Fruit fly (Drosophila melanogaster) whole organism, embryonic: ENCODE results near the gene Obp19c.
A peak's percentile ranks its signal among the peaks of the same experiment; 100 is the strongest.

Experiments
- Atf-2 ChIP-seq: fragments of 200-800 bp; sonication (Bioruptor generic); optimal IDR thresholded peaks from 2 replicates; lab custom pipeline; 2016; ENCODE audit warnings: missing biosample characterization, missing genetic modification characterization
- BEAF-32 ChIP-seq: fragments of 200-800 bp; sonication (Bioruptor generic); optimal IDR thresholded peaks from 3 replicates; lab custom pipeline; 2017; ENCODE audit warnings: missing biosample characterization, missing genetic modification characterization, mild to moderate bottlenecking, moderate library complexity, missing genetic modification reagents
- CG10431 ChIP-seq: fragments of 200-800 bp; sonication (Bioruptor generic); optimal IDR thresholded peaks from 3 replicates; lab custom pipeline; 2018; ENCODE audit warnings: missing biosample characterization, mild to moderate bottlenecking, missing genetic modification characterization
- CG11560 ChIP-seq: fragments of 200-800 bp; sonication (Bioruptor generic); IDR thresholded peaks from 3 replicates; pipeline ENCODE4 v1.3.6; 2022; ENCODE audit warnings: missing biosample characterization, missing genetic modification characterization
- CG11696 ChIP-seq: fragments of 200-800 bp; sonication (Bioruptor generic); IDR thresholded peaks from 2 replicates; pipeline ENCODE4 v1.3.6; 2022; ENCODE audit warnings: missing biosample characterization, missing genetic modification characterization
- CG11723 ChIP-seq: fragments of 200-800 bp; sonication (Bioruptor generic); optimal IDR thresholded peaks from 2 replicates; lab custom pipeline; 2017; ENCODE audit warnings: missing biosample characterization, mild to moderate bottlenecking, missing genetic modification characterization
- CG13287 ChIP-seq: fragments of 200-800 bp; sonication (Bioruptor generic); IDR thresholded peaks from 2 replicates; pipeline ENCODE4 v1.3.6; 2022; ENCODE audit warnings: missing biosample characterization, missing genetic modification characterization; ENCODE audit not compliant: partially characterized antibody
- CG15011 ChIP-seq: fragments of 200-800 bp; sonication (Bioruptor generic); optimal IDR thresholded peaks from 3 replicates; lab custom pipeline; 2018; ENCODE audit warnings: missing biosample characterization, mild to moderate bottlenecking, missing genetic modification characterization
- CG1792 ChIP-seq: fragments of 200-800 bp; sonication (Bioruptor generic); optimal IDR thresholded peaks from 2 replicates; lab custom pipeline; 2016; ENCODE audit warnings: missing biosample characterization, missing genetic modification characterization
- CG3065 ChIP-seq: fragments of 200-800 bp; sonication (Bioruptor generic); optimal IDR thresholded peaks from 2 replicates; lab custom pipeline; 2016; ENCODE audit warnings: missing biosample characterization, missing genetic modification characterization
- CG3847 ChIP-seq: fragments of 200-800 bp; sonication (Bioruptor generic); IDR thresholded peaks from 2 replicates; pipeline ENCODE4 v1.3.6; 2022; ENCODE audit warnings: missing biosample characterization, missing genetic modification characterization
- CG3995 ChIP-seq: fragments of 200-800 bp; sonication (Bioruptor generic); optimal IDR thresholded peaks from 3 replicates; lab custom pipeline; 2016; ENCODE audit warnings: missing biosample characterization, missing genetic modification characterization
- CG6791 ChIP-seq: fragments of 200-800 bp; sonication (Bioruptor generic); IDR thresholded peaks from 3 replicates; pipeline ENCODE4 v1.3.6; 2022; ENCODE audit warnings: missing biosample characterization, missing genetic modification characterization; ENCODE audit not compliant: partially characterized antibody
- CG8924 ChIP-seq: fragments of 200-800 bp; optimal IDR thresholded peaks from 3 replicates; lab custom pipeline; 2019; ENCODE audit warnings: missing biosample characterization, mild to moderate bottlenecking, missing genetic modification characterization, moderate library complexity
- CG9932 ChIP-seq: fragments of 200-800 bp; sonication (Bioruptor generic); IDR thresholded peaks from 2 replicates; pipeline ENCODE4 v1.3.6; 2022; ENCODE audit warnings: missing biosample characterization, missing genetic modification characterization
- CHES-1-like ChIP-seq: fragments of 200-800 bp; sonication (Bioruptor generic); optimal IDR thresholded peaks from 2 replicates; lab custom pipeline; 2016; ENCODE audit warnings: missing biosample characterization, missing genetic modification characterization
- Doc3 ChIP-seq: fragments of 200-800 bp; sonication (Bioruptor generic); IDR thresholded peaks from 3 replicates; pipeline ENCODE4 v1.3.6; 2022; ENCODE audit warnings: missing biosample characterization, missing genetic modification characterization; ENCODE audit not compliant: partially characterized antibody
- E2f2 ChIP-seq: fragments of 200-800 bp; sonication (Bioruptor generic); IDR thresholded peaks from 2 replicates; pipeline ENCODE4 v1.3.6; 2022; ENCODE audit warnings: missing biosample characterization, missing genetic modification characterization
- Fer2 ChIP-seq: fragments of 200-800 bp; sonication (Bioruptor generic); optimal IDR thresholded peaks from 2 replicates; lab custom pipeline; 2018; ENCODE audit warnings: missing biosample characterization, mild to moderate bottlenecking, missing genetic modification characterization, moderate library complexity
- Lpt ChIP-seq: fragments of >200 bp; optimal IDR thresholded peaks from 2 replicates; lab custom pipeline; 2018; ENCODE audit warnings: missing biosample characterization, missing genetic modification characterization
- MBD-R2 ChIP-seq: fragments of 200-800 bp; sonication (Bioruptor generic); IDR thresholded peaks from 2 replicates; pipeline ENCODE4 v1.3.6; 2022; ENCODE audit warnings: missing biosample characterization, missing genetic modification characterization
- Meics ChIP-seq: fragments of 200-800 bp; sonication (Bioruptor generic); optimal IDR thresholded peaks from 2 replicates; lab custom pipeline; 2017; ENCODE audit warnings: missing biosample characterization, mild to moderate bottlenecking, missing genetic modification characterization
- Nf-YC ChIP-seq: fragments of 200-800 bp; optimal IDR thresholded peaks from 3 replicates; lab custom pipeline; 2019; ENCODE audit warnings: missing biosample characterization, mild to moderate bottlenecking, missing genetic modification characterization, moderate library complexity
- Oaz ChIP-seq: fragments of 200-800 bp; sonication (Bioruptor generic); IDR thresholded peaks from 2 replicates; pipeline ENCODE4 v1.3.6; 2022; ENCODE audit warnings: missing biosample characterization, missing genetic modification characterization
- Opbp ChIP-seq: fragments of 200-800 bp; sonication (Bioruptor generic); IDR thresholded peaks from 3 replicates; pipeline ENCODE4 v1.3.6; 2022; ENCODE audit warnings: missing biosample characterization, missing genetic modification characterization; ENCODE audit not compliant: partially characterized antibody
- Pdp1 ChIP-seq, 2 experiments: fragments of 200-800 bp; sonication (Bioruptor generic); optimal IDR thresholded peaks; 3 replicates each; lab custom pipeline; 2016; ENCODE audit warnings: missing biosample characterization in 2 of 2, missing genetic modification characterization in 2 of 2, mild to moderate bottlenecking in 1 of 2, moderate library complexity in 1 of 2
- Poxn ChIP-seq: fragments of 200-800 bp; sonication (Bioruptor generic); IDR thresholded peaks from 2 replicates; pipeline ENCODE4 v1.3.6; 2022; ENCODE audit warnings: missing biosample characterization, missing genetic modification characterization
- Scr ChIP-seq: fragments of 200-800 bp; sonication (Bioruptor generic); IDR thresholded peaks from 2 replicates; pipeline ENCODE4 v1.3.6; 2022; ENCODE audit warnings: missing biosample characterization, missing genetic modification characterization; ENCODE audit not compliant: partially characterized antibody
- Sry-δ ChIP-seq: fragments of 200-800 bp; sonication (Bioruptor generic); optimal IDR thresholded peaks from 2 replicates; lab custom pipeline; 2016; ENCODE audit warnings: missing biosample characterization, missing genetic modification characterization
- Ssrp ChIP-seq: fragments of 200-800 bp; sonication (Bioruptor generic); optimal IDR thresholded peaks from 2 replicates; lab custom pipeline; 2018; ENCODE audit warnings: missing biosample characterization, mild to moderate bottlenecking, missing genetic modification characterization, moderate library complexity
- Usf ChIP-seq: fragments of 200-800 bp; sonication (Bioruptor generic); optimal IDR thresholded peaks from 2 replicates; lab custom pipeline; 2017; ENCODE audit warnings: missing genotype, missing biosample characterization, missing genetic modification characterization
- ato ChIP-seq: fragments of 200-800 bp; sonication (Bioruptor generic); IDR thresholded peaks from 2 replicates; pipeline ENCODE4 v1.3.6; 2022; ENCODE audit warnings: missing biosample characterization, missing genetic modification characterization; ENCODE audit not compliant: partially characterized antibody
- bsh ChIP-seq, 2 experiments: fragments of 200-800 bp; sonication (Bioruptor generic); optimal IDR thresholded peaks; 2 replicates each; lab custom pipeline; 2017 to 2018; ENCODE audit warnings: mild to moderate bottlenecking in 2 of 2, missing biosample characterization in 2 of 2, missing genetic modification characterization in 2 of 2, moderate library complexity in 1 of 2
- chif ChIP-seq, 2 experiments: fragments of 200-800 bp; sonication (Bioruptor generic); optimal IDR thresholded peaks; 3 replicates each; lab custom pipeline; 2016; ENCODE audit warnings: missing biosample characterization in 2 of 2, missing genetic modification characterization in 2 of 2
- chinmo ChIP-seq: fragments of 200-800 bp; sonication (Bioruptor generic); IDR thresholded peaks from 4 replicates; pipeline ENCODE4 v1.3.6; 2022; ENCODE audit warnings: missing biosample characterization, missing genetic modification characterization; ENCODE audit not compliant: partially characterized antibody
- chm ChIP-seq: fragments of 200-800 bp; sonication (Bioruptor generic); IDR thresholded peaks from 2 replicates; pipeline ENCODE4 v1.3.6; 2022; ENCODE audit warnings: missing biosample characterization, missing genetic modification characterization
- crp ChIP-seq, 2 experiments: fragments of 200-800 bp; sonication (Bioruptor generic); optimal IDR thresholded peaks; 2 replicates in 1 of 2; 3 replicates in 1 of 2; lab custom pipeline; 2017; ENCODE audit warnings: missing biosample characterization in 2 of 2, missing genetic modification characterization in 2 of 2, mild to moderate bottlenecking in 1 of 2, moderate library complexity in 1 of 2
- dmrt11E ChIP-seq: fragments of 200-800 bp; sonication (Bioruptor generic); optimal IDR thresholded peaks from 3 replicates; lab custom pipeline; 2018; ENCODE audit warnings: missing biosample characterization, mild to moderate bottlenecking, missing genetic modification characterization, moderate library complexity
- dmrt99B ChIP-seq: fragments of 200-800 bp; sonication (Bioruptor generic); optimal IDR thresholded peaks from 2 replicates; lab custom pipeline; 2018; ENCODE audit warnings: missing biosample characterization, mild to moderate bottlenecking, missing genetic modification characterization, moderate library complexity
- grau ChIP-seq: fragments of 200-800 bp; optimal IDR thresholded peaks from 3 replicates; lab custom pipeline; 2019; ENCODE audit warnings: missing biosample characterization, mild to moderate bottlenecking, missing genetic modification characterization, moderate library complexity
- hbn ChIP-seq: fragments of 200-800 bp; sonication (Bioruptor generic); IDR thresholded peaks from 2 replicates; pipeline ENCODE4 v1.3.6; 2022; ENCODE audit warnings: missing biosample characterization, missing genetic modification characterization; ENCODE audit not compliant: partially characterized antibody
- ken ChIP-seq: fragments of 200-800 bp; sonication (Bioruptor generic); IDR thresholded peaks from 3 replicates; pipeline ENCODE4 v1.3.6; 2022; ENCODE audit warnings: missing biosample characterization, missing genetic modification characterization
- phol ChIP-seq: fragments of 200-800 bp; sonication (Bioruptor generic); optimal IDR thresholded peaks from 3 replicates; lab custom pipeline; 2018; ENCODE audit warnings: missing biosample characterization, mild to moderate bottlenecking, missing genetic modification characterization, moderate library complexity
- sc ChIP-seq, 3 experiments: fragments of >200 bp in 2 of 3; fragments of 200-800 bp in 1 of 3; sonication (Bioruptor generic) in 1 of 3; optimal IDR thresholded peaks; 2 replicates in 2 of 3; 3 replicates in 1 of 3; lab custom pipeline; 2017; ENCODE audit warnings: mild to moderate bottlenecking in 1 of 3, missing biosample characterization in 1 of 3, missing genetic modification characterization in 1 of 3, missing genetic modification reagents in 1 of 3
- sna ChIP-seq: fragments of 200-800 bp; sonication (Bioruptor generic); IDR thresholded peaks from 2 replicates; pipeline ENCODE4 v1.3.6; 2022; ENCODE audit warnings: missing biosample characterization, missing genetic modification characterization; ENCODE audit not compliant: partially characterized antibody
- stc ChIP-seq: fragments of 200-800 bp; sonication (Bioruptor generic); IDR thresholded peaks from 2 replicates; pipeline ENCODE4 v1.3.6; 2022; ENCODE audit warnings: missing biosample characterization, missing genetic modification characterization
- stwl ChIP-seq: fragments of 200-800 bp; sonication (Bioruptor generic); optimal IDR thresholded peaks from 3 replicates; lab custom pipeline; 2018; ENCODE audit warnings: missing biosample characterization, mild to moderate bottlenecking, missing genetic modification characterization, moderate library complexity
- unc-4 ChIP-seq: fragments of 200-800 bp; sonication (Bioruptor generic); IDR thresholded peaks from 2 replicates; pipeline ENCODE4 v1.3.6; 2022; ENCODE audit warnings: missing biosample characterization, missing genetic modification characterization; ENCODE audit not compliant: partially characterized antibody
- zen2 ChIP-seq: fragments of 200-800 bp; sonication (Bioruptor generic); IDR thresholded peaks from 3 replicates; pipeline ENCODE4 v1.3.6; 2022; ENCODE audit warnings: missing biosample characterization, missing genetic modification characterization; ENCODE audit not compliant: partially characterized antibody

Gene Obp19c

dm6 chrX:20426818-20427217, 8.1 kb upstream of the Obp19c start, which contains the start of gene CG15456 (continued):
- TF ChIP-seq sna (GFP tag; lab: Robert Waterston, UW), result peak; percentile 41
- TF ChIP-seq Ssrp (tag; lab: Kevin White, UChicago), result no peak
- TF ChIP-seq BEAF-32, result peak; percentile 44
- peak; percentile 24; the same call in 1 of the 2 replicates for TF ChIP-seq hbn (GFP tag; lab: Robert Waterston, UW)
- TF ChIP-seq ato (GFP tag; lab: Robert Waterston, UW), result peak; percentile 88
- TF ChIP-seq dmrt99B (tag; lab: Kevin White, UChicago), result no peak
- no peak for TF ChIP-seq sc (optimal IDR thresholded peaks at IDR 0.05; lab: Kevin White, UChicago)
- no peak for TF ChIP-seq sc (GFP tag; optimal IDR thresholded peaks at IDR 0.05; lab: Kevin White, UChicago)
- no peak for TF ChIP-seq grau
- peak; percentile 78 for TF ChIP-seq CG13287 (GFP tag; lab: Robert Waterston, UW)
- TF ChIP-seq dmrt11E, result no peak
- peak; percentile 52; the same call in 1 of the 3 replicates for TF ChIP-seq CG6791 (GFP tag; lab: Robert Waterston, UW)
- TF ChIP-seq CG8924 (tag; lab: Kevin White, UChicago), result no peak
- no peak for TF ChIP-seq ken (GFP tag; lab: Robert Waterston, UW)
- TF ChIP-seq CG10431, result no peak
- no peak for TF ChIP-seq Usf (GFP tag; lab: Kevin White, UChicago)
- TF ChIP-seq stc (GFP tag; lab: Robert Waterston, UW), result no peak
- no peak for TF ChIP-seq CHES-1-like
- peak; percentile 73; the same call in 2 of the 3 replicates for TF ChIP-seq Opbp
- TF ChIP-seq unc-4, result peak; percentile 42; the same call in 1 of the 2 replicates
- no peak for TF ChIP-seq chif (GFP tag; optimal IDR thresholded peaks at IDR 0.05; lab: Kevin White, UChicago)
- peak; percentile 48 for TF ChIP-seq Scr (GFP tag; lab: Robert Waterston, UW)
- peak; percentile 90 for TF ChIP-seq E2f2 (GFP tag; lab: Robert Waterston, UW)
- peak; percentile 38 for TF ChIP-seq stwl
- TF ChIP-seq Lpt, result no peak
- no peak for TF ChIP-seq chm
- no peak for TF ChIP-seq CG11723 (GFP tag; lab: Kevin White, UChicago)
- TF ChIP-seq Sry-δ (GFP tag; lab: Kevin White, UChicago), result peak; percentile 14
- TF ChIP-seq CG3065 (GFP tag; lab: Kevin White, UChicago), result no peak
- TF ChIP-seq Poxn (GFP tag; lab: Robert Waterston, UW), result no peak
- TF ChIP-seq CG15011 (GFP tag; lab: Kevin White, UChicago), result no peak
- TF ChIP-seq bsh (GFP tag; optimal IDR thresholded peaks at IDR 0.05; lab: Kevin White, UChicago), result no peak
- TF ChIP-seq MBD-R2, result peak; percentile 76
- no peak for TF ChIP-seq Atf-2 (GFP tag; lab: Kevin White, UChicago)

dm6 chrX:20423747-20424165, 5.0 kb upstream of the Obp19c start, which contains the start of the genes Pp4-19C and cactin:
Gene Pp4-19C, minus strand, starts transcription at chrX:20424002.
Gene cactin, plus strand, starts transcription at chrX:20424069.
- TF ChIP-seq chinmo (GFP tag; lab: Robert Waterston, UW), result peak; percentile 49; the same call in 1 of the 4 replicates
- peak; percentile 61; the same call in 1 of the 3 replicates for TF ChIP-seq Opbp
- TF ChIP-seq CG3995 (GFP tag; lab: Kevin White, UChicago), result peak; percentile 60
- TF ChIP-seq zen2 (GFP tag; lab: Robert Waterston, UW), result peak; percentile 82
- TF ChIP-seq Doc3 (GFP tag; lab: Robert Waterston, UW), result peak; percentile 84
- TF ChIP-seq CG11696 (GFP tag; lab: Robert Waterston, UW), result no peak
- TF ChIP-seq Pdp1 (GFP tag; optimal IDR thresholded peaks at IDR 0.05; lab: Kevin White, UChicago), result peak; percentile 18 to 78
- no peak for TF ChIP-seq Oaz
- no peak for TF ChIP-seq Meics (GFP tag; lab: Kevin White, UChicago)
- TF ChIP-seq Fer2, result no peak
- peak; percentile 69 for TF ChIP-seq phol (tag; lab: Kevin White, UChicago)
- TF ChIP-seq crp (GFP tag; optimal IDR thresholded peaks at IDR 0.05; lab: Kevin White, UChicago), result peak in 1 of 2 experiments; percentile 51
- peak; percentile 28 for TF ChIP-seq CG1792
- TF ChIP-seq CG11560 (tag; lab: Robert Waterston, UW), result peak; percentile 61; the same call in 2 of the 3 replicates
- TF ChIP-seq CG3847 (GFP tag; lab: Robert Waterston, UW), result peak; percentile 15; the same call in 1 of the 2 replicates
- peak; percentile 56; the same call in 1 of the 2 replicates for TF ChIP-seq CG9932 (GFP tag; lab: Robert Waterston, UW)
- TF ChIP-seq E2f2 (GFP tag; lab: Robert Waterston, UW), result peak; percentile 15; the same call in 1 of the 2 replicates
- peak; percentile 81 for TF ChIP-seq Nf-YC
